Worm (Caenorhabditis elegans) whole organism, L1 larva: Measurements from ENCODE around the gene sms-3.
A peak's percentile ranks its signal among the peaks of the same experiment; 100 is the strongest.

ENCODE experiments used
- C04F5.9 ChIP-seq: sonication (generic microtip); optimal IDR thresholded peaks from 2 replicates; lab custom pipeline; 2016; ENCODE audit warnings: missing genetic modification characterization, missing compliant biosample characterization
- C16A3.4 ChIP-seq: fragments of 150-350 bp; optimal IDR thresholded peaks from 2 replicates; lab custom pipeline; 2014; ENCODE audit warnings: missing biosample characterization, missing genetic modification characterization
- F16B12.6 ChIP-seq: fragments of 150-350 bp; optimal IDR thresholded peaks from 2 replicates; lab custom pipeline; 2014; ENCODE audit warnings: missing biosample characterization, missing genetic modification characterization
- Y116A8C.19 ChIP-seq: sonication (generic microtip); optimal IDR thresholded peaks from 2 replicates; lab custom pipeline; 2016; ENCODE audit warnings: missing compliant biosample characterization, missing genetic modification characterization, borderline replicate concordance
- aly-2 ChIP-seq: fragments of 150-350 bp; optimal IDR thresholded peaks from 2 replicates; lab custom pipeline; 2014; ENCODE audit warnings: missing biosample characterization, missing genetic modification characterization
- ama-1 ChIP-seq: fragments of 150-350 bp; optimal IDR thresholded peaks from 2 replicates; lab custom pipeline; 2014
- blmp-1 ChIP-seq: fragments of 150-350 bp; optimal IDR thresholded peaks from 2 replicates; lab custom pipeline; 2014; ENCODE audit warnings: missing biosample characterization, missing genetic modification characterization
- ceh-88 ChIP-seq: fragments of 200-800 bp; sonication (Bioruptor generic); IDR thresholded peaks from 2 replicates; pipeline ENCODE4 v1.3.6; 2022; ENCODE audit warnings: missing genetic modification characterization, missing compliant biosample characterization
- ces-1 ChIP-seq: fragments of 150-350 bp; optimal IDR thresholded peaks from 2 replicates; lab custom pipeline; 2014; ENCODE audit warnings: missing biosample characterization, missing genetic modification reagents, missing genetic modification characterization
- dsc-1 ChIP-seq: sonication (generic microtip); optimal IDR thresholded peaks from 2 replicates; lab custom pipeline; 2016; ENCODE audit warnings: mild to moderate bottlenecking, missing genetic modification characterization, missing compliant biosample characterization
- efl-1 ChIP-seq, 4 experiments: fragments of 150-350 bp; optimal IDR thresholded peaks in 3 of 4; peaks in 1 of 4; 1 replicate in 1 of 4; 2 replicates in 3 of 4; lab custom pipeline; 2014; ENCODE audit warnings: missing biosample characterization in 2 of 4, missing genetic modification characterization in 2 of 4, missing genetic modification reagents in 2 of 4
- efl-3 ChIP-seq: fragments of 200-800 bp; sonication (Bioruptor generic); optimal IDR thresholded peaks from 2 replicates; lab custom pipeline; 2018; ENCODE audit warnings: mild to moderate bottlenecking, missing genetic modification characterization, missing compliant biosample characterization
- egl-13 ChIP-seq: sonication (generic microtip); optimal IDR thresholded peaks from 2 replicates; lab custom pipeline; 2016; ENCODE audit warnings: missing genotype, missing genetic modification reagents, missing genetic modification characterization, missing compliant biosample characterization
- elt-3 ChIP-seq, 6 experiments: fragments of 150-350 bp in 1 of 6; sonication (generic microtip); optimal IDR thresholded peaks; 2 replicates each; lab custom pipeline; 2017 to 2018; ENCODE audit warnings: missing biosample characterization in 6 of 6, missing genetic modification characterization in 6 of 6, inconsistent platforms in 1 of 6
- fkh-4 ChIP-seq: sonication (generic microtip); optimal IDR thresholded peaks from 2 replicates; lab custom pipeline; 2016; ENCODE audit warnings: missing compliant biosample characterization, missing genetic modification characterization, borderline replicate concordance
- fkh-8 ChIP-seq: sonication (generic microtip); optimal IDR thresholded peaks from 2 replicates; lab custom pipeline; 2016; ENCODE audit warnings: mild to moderate bottlenecking, missing genetic modification characterization, missing compliant biosample characterization
- fos-1 ChIP-seq: fragments of 150-350 bp; optimal IDR thresholded peaks from 2 replicates; lab custom pipeline; 2014; ENCODE audit warnings: missing biosample characterization, missing genetic modification characterization
- hpl-2 ChIP-seq: fragments of 150-350 bp; optimal IDR thresholded peaks from 2 replicates; lab custom pipeline; 2014; ENCODE audit warnings: missing biosample characterization, missing genetic modification reagents, missing genetic modification characterization
- irx-1 ChIP-seq: sonication (generic microtip); optimal IDR thresholded peaks from 2 replicates; lab custom pipeline; 2016; ENCODE audit warnings: missing genetic modification characterization, missing compliant biosample characterization
- isw-1 ChIP-seq: fragments of 200-800 bp; sonication (Bioruptor generic); IDR thresholded peaks from 2 replicates; pipeline ENCODE4 v1.3.6; 2022; ENCODE audit warnings: missing genetic modification characterization, missing compliant biosample characterization
- jun-1 ChIP-seq: fragments of 150-350 bp; optimal IDR thresholded peaks from 2 replicates; lab custom pipeline; 2014; ENCODE audit warnings: missing biosample characterization, missing genetic modification reagents, missing genetic modification characterization
- lin-15B ChIP-seq: fragments of 150-350 bp; sonication (generic microtip); optimal IDR thresholded peaks from 3 replicates; lab custom pipeline; 2014; ENCODE audit warnings: missing biosample characterization, missing genetic modification characterization
- lin-35 ChIP-seq, 2 experiments: fragments of 150-350 bp; optimal IDR thresholded peaks; 2 replicates each; lab custom pipeline; 2014; ENCODE audit warnings: missing biosample characterization in 2 of 2, missing genetic modification characterization in 2 of 2, missing genetic modification reagents in 2 of 2
- lin-39 ChIP-seq: fragments of 150-350 bp; optimal IDR thresholded peaks from 2 replicates; lab custom pipeline; 2014; ENCODE audit warnings: missing biosample characterization, missing genetic modification reagents, missing genetic modification characterization
- lsy-2 ChIP-seq, 2 experiments: fragments of 150-350 bp; optimal IDR thresholded peaks; 2 replicates each; lab custom pipeline; 2014; ENCODE audit warnings: missing biosample characterization in 2 of 2, missing genetic modification characterization in 2 of 2
- mef-2 ChIP-seq: fragments of 150-350 bp; optimal IDR thresholded peaks from 2 replicates; lab custom pipeline; 2014; ENCODE audit warnings: missing biosample characterization, missing genetic modification characterization
- mep-1 ChIP-seq: fragments of 150-350 bp; optimal IDR thresholded peaks from 2 replicates; lab custom pipeline; 2014; ENCODE audit warnings: missing biosample characterization, missing genetic modification characterization
- nhr-11 ChIP-seq: fragments of 150-350 bp; optimal IDR thresholded peaks from 2 replicates; lab custom pipeline; 2014; ENCODE audit warnings: missing biosample characterization, missing genetic modification characterization
- nhr-19 ChIP-seq: fragments of 200-800 bp; sonication (Bioruptor generic); conservative IDR thresholded peaks from 2 replicates; pipeline ENCODE4 v1.3.6; 2022; ENCODE audit warnings: missing genetic modification characterization, missing compliant biosample characterization
- nhr-20 ChIP-seq: sonication (generic microtip); optimal IDR thresholded peaks from 2 replicates; lab custom pipeline; 2016; ENCODE audit warnings: mild to moderate bottlenecking, missing genetic modification characterization, missing compliant biosample characterization
- nhr-237 ChIP-seq: fragments of 150-350 bp; optimal IDR thresholded peaks from 2 replicates; lab custom pipeline; 2014; ENCODE audit warnings: missing biosample characterization, missing genetic modification characterization
- nhr-47 ChIP-seq: sonication (generic microtip); optimal IDR thresholded peaks from 2 replicates; lab custom pipeline; 2016; ENCODE audit warnings: mild to moderate bottlenecking, missing genetic modification characterization, moderate library complexity, missing compliant biosample characterization
- nhr-76 ChIP-seq: sonication (generic microtip); optimal IDR thresholded peaks from 2 replicates; lab custom pipeline; 2017; ENCODE audit warnings: missing biosample characterization, missing genetic modification characterization
- nhr-84 ChIP-seq: sonication (generic microtip); optimal IDR thresholded peaks from 2 replicates; lab custom pipeline; 2017; ENCODE audit warnings: missing biosample characterization, missing genetic modification characterization
- pqm-1 ChIP-seq: sonication (generic microtip); optimal IDR thresholded peaks from 3 replicates; lab custom pipeline; 2017; ENCODE audit warnings: missing biosample characterization, missing genetic modification characterization
- rnt-1 ChIP-seq: sonication (generic microtip); optimal IDR thresholded peaks from 2 replicates; lab custom pipeline; 2016; ENCODE audit warnings: mild to moderate bottlenecking, missing genetic modification characterization, moderate library complexity, missing compliant biosample characterization
- sptf-1 ChIP-seq: fragments of 150-350 bp; optimal IDR thresholded peaks from 2 replicates; lab custom pipeline; 2014; ENCODE audit warnings: missing biosample characterization, missing genetic modification characterization
- unc-130 ChIP-seq: fragments of 150-350 bp; optimal IDR thresholded peaks from 2 replicates; lab custom pipeline; 2017; ENCODE audit warnings: missing biosample characterization, missing genetic modification characterization, inconsistent platforms
- unc-62 ChIP-seq: fragments of 150-350 bp; optimal IDR thresholded peaks from 2 replicates; lab custom pipeline; 2014; ENCODE audit warnings: missing biosample characterization, missing genetic modification reagents, missing genetic modification characterization
- unc-86 ChIP-seq: sonication (generic microtip); optimal IDR thresholded peaks from 2 replicates; lab custom pipeline; 2016; ENCODE audit warnings: missing genetic modification characterization, missing compliant biosample characterization
- vab-15 ChIP-seq: sonication (generic microtip); optimal IDR thresholded peaks from 2 replicates; lab custom pipeline; 2017; ENCODE audit warnings: missing genotype, mild to moderate bottlenecking, missing genetic modification characterization, missing compliant biosample characterization
- xbp-1 ChIP-seq: sonication (generic microtip); optimal IDR thresholded peaks from 2 replicates; lab custom pipeline; 2016; ENCODE audit warnings: missing genetic modification characterization, missing compliant biosample characterization
- zag-1 ChIP-seq: fragments of 150-350 bp; optimal IDR thresholded peaks from 2 replicates; lab custom pipeline; 2014; ENCODE audit warnings: missing biosample characterization, missing genetic modification characterization
- ztf-11 ChIP-seq, 2 experiments: sonication (generic microtip); optimal IDR thresholded peaks; 2 replicates each; lab custom pipeline; 2016 to 2017; ENCODE audit warnings: missing genetic modification characterization in 2 of 2, missing biosample characterization in 1 of 2, missing compliant biosample characterization in 1 of 2
- ztf-4 ChIP-seq: fragments of 150-350 bp; optimal IDR thresholded peaks from 2 replicates; lab custom pipeline; 2014; ENCODE audit warnings: missing biosample characterization, missing genetic modification characterization

The sms-3 gene

ce11 chrIII:1618915-1619314 is 18.0 kb upstream of the sms-3 start, which contains the start of gene Y22D7AL.10 (continued):
- TF ChIP-seq ces-1 (no peak), rnt-1 (tag; lab: Kevin White, UChicago) (peak; percentile 96), unc-86 (tag; lab: Kevin White, UChicago) (peak; percentile 100), C16A3.4 (tag; lab: Kevin White, UChicago) (peak; percentile 97), dsc-1 (tag; lab: Kevin White, UChicago) (peak; percentile 100), sptf-1 (no peak), vab-15 (peak; percentile 85), ztf-4 (tag; lab: Kevin White, UChicago) (peak; percentile 97), lin-39 (tag; lab: Kevin White, UChicago) (peak; percentile 99), mep-1 (tag; lab: Kevin White, UChicago) (peak; percentile 93), unc-130 (tag; lab: Kevin White, UChicago) (peak; percentile 97), lin-35 (GFP tag; optimal IDR thresholded peaks at IDR 0.05; lab: Kevin White, UChicago) (peak; percentile 90 to 94), aly-2 (tag; lab: Kevin White, UChicago) (peak; percentile 96), xbp-1 (tag; lab: Kevin White, UChicago) (peak; percentile 100), isw-1 (GFP tag; lab: Robert Waterston, UW) (peak; percentile 100), jun-1 (tag; lab: Kevin White, UChicago) (peak; percentile 98), nhr-47 (peak; percentile 100), C04F5.9 (peak; percentile 95), ceh-88 (GFP tag; lab: Robert Waterston, UW) (peak; percentile 99), elt-3 (tag; optimal IDR thresholded peaks at IDR 0.05; lab: Kevin White, UChicago) (peak in 3 of 6 experiments; percentile 86 to 97 (median 94)), nhr-84 (tag; lab: Kevin White, UChicago) (no peak), F16B12.6 (peak; percentile 67), fkh-4 (tag; lab: Kevin White, UChicago) (peak; percentile 95), fkh-8 (peak; percentile 99), pqm-1 (tag; lab: Kevin White, UChicago) (no peak), egl-13 (tag; lab: Kevin White, UChicago) (peak; percentile 99), lsy-2 (tag; optimal IDR thresholded peaks at IDR 0.05; lab: Kevin White, UChicago) (peak; percentile 97 to 98), efl-1 (optimal IDR thresholded peaks at IDR 0.05; lab: Kevin White, UChicago) (peak; percentile 95), efl-1 (GFP tag; optimal IDR thresholded peaks at IDR 0.05 in 1 of 2; lab: Kevin White, UChicago) (peak; percentile 86 to 99), nhr-11 (peak; percentile 92), Y116A8C.19 (peak; percentile 31), nhr-19 (GFP tag; lab: Robert Waterston, UW) (peak; percentile 99), hpl-2 (GFP tag; lab: Kevin White, UChicago) (peak; percentile 97), fos-1 (peak; percentile 92), ztf-11 (tag; optimal IDR thresholded peaks at IDR 0.05; lab: Kevin White, UChicago) (peak; percentile 99 to 100), ama-1 (lab: Kevin White, UChicago) (peak; percentile 78), lin-15B (tag; lab: Kevin White, UChicago) (peak; percentile 97), irx-1 (tag; lab: Kevin White, UChicago) (peak; percentile 99), blmp-1 (peak; percentile 82), mef-2 (tag; lab: Kevin White, UChicago) (peak; percentile 85), zag-1 (tag; lab: Kevin White, UChicago) (peak; percentile 36), unc-62 (GFP tag; lab: Kevin White, UChicago) (peak; percentile 73), nhr-237 (tag; lab: Kevin White, UChicago) (peak; percentile 93), efl-3 (GFP tag; lab: Kevin White, UChicago) (peak; percentile 97)

ce11 chrIII:1618312-1618711 is 17.4 kb upstream of the sms-3 start:
- TF ChIP-seq nhr-76 (tag; lab: Kevin White, UChicago) (no peak), nhr-20 (tag; lab: Kevin White, UChicago) (no peak), nhr-19 (GFP tag; lab: Robert Waterston, UW) (no peak), lsy-2 (tag; optimal IDR thresholded peaks at IDR 0.05; lab: Kevin White, UChicago) (no peak), fos-1 (no peak), ama-1 (lab: Kevin White, UChicago) (no peak)
